Fruit fly (Drosophila melanogaster): Measurements from ENCODE around the gene CG32246.

- no peak for TF ChIP-seq CG8478 (optimal IDR thresholded peaks at IDR 0.05)
- no peak for TF ChIP-seq CTCF (optimal IDR thresholded peaks at IDR 0.05)
Observed at dm6 chr3L:4615064-4615463, 6.0 kb upstream of the CG32246 start.

All from S2 (cell line).